Worm (Caenorhabditis elegans) whole organism, midembryonic: ENCODE results near the gene ife-1.

Source experiments
- T22C8.4 ChIP-seq: fragments of 200-800 bp; sonication (Bioruptor generic); IDR thresholded peaks from 2 replicates; pipeline ENCODE4 v1.3.6; 2022; ENCODE audit warnings: missing genetic modification characterization, missing compliant biosample characterization
- cog-1 ChIP-seq: sonication (generic microtip); optimal IDR thresholded peaks from 2 replicates; lab custom pipeline; 2016; ENCODE audit warnings: missing genetic modification characterization, missing compliant biosample characterization
- flt-1 ChIP-seq: fragments of 200-800 bp; sonication (Bioruptor generic); IDR thresholded peaks from 2 replicates; pipeline ENCODE4 v1.3.6; 2022; ENCODE audit warnings: missing genetic modification characterization, missing compliant biosample characterization
- klf-2 ChIP-seq: fragments of 200-800 bp; sonication (Bioruptor generic); conservative IDR thresholded peaks from 2 replicates; pipeline ENCODE4 v1.3.6; 2022; ENCODE audit warnings: missing genetic modification reagents, missing genetic modification characterization, missing compliant biosample characterization
- med-1 ChIP-seq: sonication (generic microtip); optimal IDR thresholded peaks from 2 replicates; lab custom pipeline; 2017; ENCODE audit warnings: missing genetic modification characterization, mild to moderate bottlenecking, missing compliant biosample characterization, antibody characterized with exemption, missing genetic modification reagents; ENCODE audit not compliant: insufficient read depth
- ref-1 ChIP-seq: fragments of 200-800 bp; sonication (Bioruptor generic); conservative IDR thresholded peaks from 2 replicates; pipeline ENCODE4 v1.3.6; 2022; ENCODE audit warnings: missing genetic modification reagents, missing genetic modification characterization, missing compliant biosample characterization
- tab-1 ChIP-seq: fragments of 200-800 bp; sonication (Bioruptor generic); IDR thresholded peaks from 2 replicates; pipeline ENCODE4 v1.3.6; 2022; ENCODE audit warnings: missing genetic modification characterization, missing compliant biosample characterization
- ztf-23 ChIP-seq: fragments of 200-800 bp; sonication (Bioruptor generic); IDR thresholded peaks from 2 replicates; pipeline ENCODE4 v1.3.6; 2022; ENCODE audit warnings: missing genetic modification reagents, missing genetic modification characterization, missing compliant biosample characterization
- ztf-29 ChIP-seq: fragments of 200-800 bp; sonication (Bioruptor generic); IDR thresholded peaks from 2 replicates; pipeline ENCODE4 v1.3.6; 2022; ENCODE audit warnings: missing genetic modification reagents, missing genetic modification characterization, missing compliant biosample characterization

Gene ife-1

ce11 chrIII:13343117-13343516, at the start of gene ife-1:
Gene ife-1 (plus strand): TSS chrIII:13343417.
- TF ChIP-seq flt-1 (no peak), med-1 (no peak), ztf-23 (GFP tag; lab: Robert Waterston, UW) (no peak), T22C8.4 (GFP tag; lab: Robert Waterston, UW) (no peak), tab-1 (GFP tag; lab: Robert Waterston, UW) (no peak), ref-1 (GFP tag; lab: Robert Waterston, UW) (no peak), ztf-29 (no peak), cog-1 (tag; lab: Kevin White, UChicago) (no peak), klf-2 (GFP tag; lab: Robert Waterston, UW) (no peak)

ce11 chrIII:13296289-13296874, 46.8 kb upstream of the ife-1 start, which contains the start of gene npp-18:
Gene npp-18 (plus strand): TSS chrIII:13296853.
- TF ChIP-seq ref-1 (GFP tag; lab: Robert Waterston, UW), result peak; percentile 64
- TF ChIP-seq T22C8.4 (GFP tag; lab: Robert Waterston, UW), result peak; percentile 74
- peak; percentile 93 for TF ChIP-seq ztf-23 (GFP tag; lab: Robert Waterston, UW)
- TF ChIP-seq flt-1, result peak; percentile 91
- TF ChIP-seq klf-2 (GFP tag; lab: Robert Waterston, UW), result peak; percentile 84
- TF ChIP-seq tab-1 (GFP tag; lab: Robert Waterston, UW), result peak; percentile 87
- peak; percentile 88 for TF ChIP-seq ztf-29

ce11 chrIII:13298722-13299431, 44.3 kb upstream of the ife-1 start, which contains the start of gene pgm-2:
Gene pgm-2 (plus strand): TSS chrIII:13299378.
- TF ChIP-seq T22C8.4 (GFP tag; lab: Robert Waterston, UW), result no peak
- TF ChIP-seq flt-1, result no peak
- TF ChIP-seq klf-2 (GFP tag; lab: Robert Waterston, UW), result no peak
- no peak for TF ChIP-seq ref-1 (GFP tag; lab: Robert Waterston, UW)
- TF ChIP-seq med-1, result no peak
- no peak for TF ChIP-seq ztf-29
- no peak for TF ChIP-seq cog-1 (tag; lab: Kevin White, UChicago)
- no peak for TF ChIP-seq ztf-23 (GFP tag; lab: Robert Waterston, UW)
- TF ChIP-seq tab-1 (GFP tag; lab: Robert Waterston, UW), result no peak

- TF ChIP-seq ref-1 (GFP tag; lab: Robert Waterston, UW) (no peak), tab-1 (GFP tag; lab: Robert Waterston, UW) (no peak), T22C8.4 (GFP tag; lab: Robert Waterston, UW) (no peak), ztf-23 (GFP tag; lab: Robert Waterston, UW) (no peak), flt-1 (0 out of 2 replicates have a peak, but pooled peaks have one; percentile 12), klf-2 (GFP tag; lab: Robert Waterston, UW) (no peak), med-1 (no peak)
Observed at ce11 chrIII:13301983-13302382, 41.2 kb upstream of the ife-1 start.

- TF ChIP-seq flt-1 (no peak), klf-2 (GFP tag; lab: Robert Waterston, UW) (no peak), ztf-23 (GFP tag; lab: Robert Waterston, UW) (no peak), tab-1 (GFP tag; lab: Robert Waterston, UW) (no peak), ref-1 (GFP tag; lab: Robert Waterston, UW) (no peak)
Observed at ce11 chrIII:13302578-13302977, 40.6 kb upstream of the ife-1 start.

- TF ChIP-seq tab-1 (GFP tag; lab: Robert Waterston, UW), result no peak
- no peak for TF ChIP-seq cog-1 (tag; lab: Kevin White, UChicago)
- TF ChIP-seq med-1, result no peak
- no peak for TF ChIP-seq ztf-29
- no peak for TF ChIP-seq flt-1
- no peak for TF ChIP-seq T22C8.4 (GFP tag; lab: Robert Waterston, UW)
- TF ChIP-seq ref-1 (GFP tag; lab: Robert Waterston, UW), result no peak
- no peak for TF ChIP-seq ztf-23 (GFP tag; lab: Robert Waterston, UW)
- TF ChIP-seq klf-2 (GFP tag; lab: Robert Waterston, UW), result no peak
Observed at ce11 chrIII:13305537-13305936, 37.7 kb upstream of the ife-1 start.

ce11 chrIII:13307107-13307506, 36.1 kb upstream of the ife-1 start, which contains the start of the genes klp-19 and slc-36.1:
Gene klp-19 (minus strand): TSS chrIII:13307259.
Gene slc-36.1 (plus strand): TSS chrIII:13307502.
- TF ChIP-seq klf-2 (GFP tag; lab: Robert Waterston, UW) (no peak), cog-1 (tag; lab: Kevin White, UChicago) (no peak), ztf-23 (GFP tag; lab: Robert Waterston, UW) (no peak), med-1 (no peak), tab-1 (GFP tag; lab: Robert Waterston, UW) (no peak)

- TF ChIP-seq ztf-23 (GFP tag; lab: Robert Waterston, UW), result no peak
- TF ChIP-seq med-1, result no peak
- TF ChIP-seq flt-1, result no peak
- TF ChIP-seq ztf-29, result no peak
- TF ChIP-seq T22C8.4 (GFP tag; lab: Robert Waterston, UW), result no peak
- TF ChIP-seq cog-1 (tag; lab: Kevin White, UChicago), result no peak
- no peak for TF ChIP-seq tab-1 (GFP tag; lab: Robert Waterston, UW)
- no peak for TF ChIP-seq klf-2 (GFP tag; lab: Robert Waterston, UW)
- TF ChIP-seq ref-1 (GFP tag; lab: Robert Waterston, UW), result no peak
Observed at ce11 chrIII:13310552-13310951, 32.7 kb upstream of the ife-1 start.

ce11 chrIII:13313788-13314187, 29.4 kb upstream of the ife-1 start, which contains the start of gene Y43F4B.10:
Gene Y43F4B.10 (plus strand): TSS chrIII:13314068.
- TF ChIP-seq T22C8.4 (GFP tag; lab: Robert Waterston, UW) (0 out of 2 replicates have a peak, but pooled peaks have one; percentile 38), ztf-29 (no peak), med-1 (no peak), klf-2 (GFP tag; lab: Robert Waterston, UW) (no peak), ztf-23 (GFP tag; lab: Robert Waterston, UW) (no peak)
